Worm (Caenorhabditis elegans) whole organism, L1 larva: ENCODE measurements around the gene mec-4.

Source experiments
- C34B4.2 ChIP-seq: sonication (generic microtip); optimal IDR thresholded peaks from 2 replicates; lab custom pipeline; 2017; ENCODE audit warnings: mild to moderate bottlenecking, missing genetic modification characterization, missing compliant biosample characterization
- F16B12.6 ChIP-seq: fragments of 150-350 bp; optimal IDR thresholded peaks from 2 replicates; lab custom pipeline; 2014; ENCODE audit warnings: missing biosample characterization, missing genetic modification characterization
- aha-1 ChIP-seq: fragments of 150-350 bp; optimal IDR thresholded peaks from 2 replicates; lab custom pipeline; 2014; ENCODE audit warnings: missing biosample characterization, missing genetic modification characterization
- alr-1 ChIP-seq: fragments of 200-800 bp; sonication (Bioruptor generic); optimal IDR thresholded peaks from 2 replicates; lab custom pipeline; 2018; ENCODE audit warnings: borderline replicate concordance, mild to moderate bottlenecking, missing genetic modification characterization, missing compliant biosample characterization
- aly-2 ChIP-seq: fragments of 150-350 bp; optimal IDR thresholded peaks from 2 replicates; lab custom pipeline; 2014; ENCODE audit warnings: missing biosample characterization, missing genetic modification characterization
- ceh-63 ChIP-seq: fragments of 200-800 bp; sonication (Bioruptor generic); optimal IDR thresholded peaks from 2 replicates; lab custom pipeline; 2018; ENCODE audit warnings: mild to moderate bottlenecking, missing genetic modification characterization, missing compliant biosample characterization
- ceh-8 ChIP-seq: fragments of 200-800 bp; sonication (Bioruptor generic); optimal IDR thresholded peaks from 2 replicates; lab custom pipeline; 2018; ENCODE audit warnings: mild to moderate bottlenecking, missing genetic modification characterization, moderate library complexity, missing compliant biosample characterization
- ceh-82 ChIP-seq, 3 experiments: fragments of 150-350 bp in 1 of 3; sonication (generic microtip) in 2 of 3; optimal IDR thresholded peaks; 2 replicates each; lab custom pipeline; 2014 to 2017; ENCODE audit warnings: missing biosample characterization in 3 of 3, missing genetic modification characterization in 3 of 3
- ceh-88 ChIP-seq: fragments of 200-800 bp; sonication (Bioruptor generic); IDR thresholded peaks from 2 replicates; pipeline ENCODE4 v1.3.6; 2022; ENCODE audit warnings: missing genetic modification characterization, missing compliant biosample characterization
- ces-1 ChIP-seq: fragments of 150-350 bp; optimal IDR thresholded peaks from 2 replicates; lab custom pipeline; 2014; ENCODE audit warnings: missing biosample characterization, missing genetic modification reagents, missing genetic modification characterization
- dpl-1 ChIP-seq, 3 experiments: fragments of 150-350 bp in 2 of 3; sonication (generic microtip) in 1 of 3; optimal IDR thresholded peaks; 2 replicates each; lab custom pipeline; 2014 to 2017; ENCODE audit warnings: missing biosample characterization in 3 of 3, missing genetic modification characterization in 3 of 3, missing genetic modification reagents in 3 of 3
- dsc-1 ChIP-seq: sonication (generic microtip); optimal IDR thresholded peaks from 2 replicates; lab custom pipeline; 2016; ENCODE audit warnings: mild to moderate bottlenecking, missing genetic modification characterization, missing compliant biosample characterization
- efl-1 ChIP-seq, 4 experiments: fragments of 150-350 bp; optimal IDR thresholded peaks in 3 of 4; peaks in 1 of 4; 1 replicate in 1 of 4; 2 replicates in 3 of 4; lab custom pipeline; 2014; ENCODE audit warnings: missing biosample characterization in 2 of 4, missing genetic modification characterization in 2 of 4, missing genetic modification reagents in 2 of 4
- egl-13 ChIP-seq: sonication (generic microtip); optimal IDR thresholded peaks from 2 replicates; lab custom pipeline; 2016; ENCODE audit warnings: missing genotype, missing genetic modification reagents, missing genetic modification characterization, missing compliant biosample characterization
- egl-27 ChIP-seq, 2 experiments: fragments of 150-350 bp in 1 of 2; sonication (generic microtip); optimal IDR thresholded peaks; 3 replicates each; lab custom pipeline; 2017 to 2018; ENCODE audit warnings: missing biosample characterization in 2 of 2, missing genetic modification characterization in 2 of 2, missing genetic modification reagents in 2 of 2
- elt-3 ChIP-seq, 6 experiments: fragments of 150-350 bp in 1 of 6; sonication (generic microtip); optimal IDR thresholded peaks; 2 replicates each; lab custom pipeline; 2017 to 2018; ENCODE audit warnings: missing biosample characterization in 6 of 6, missing genetic modification characterization in 6 of 6, inconsistent platforms in 1 of 6
- fkh-10 ChIP-seq: sonication (generic microtip); optimal IDR thresholded peaks from 2 replicates; lab custom pipeline; 2017; ENCODE audit warnings: missing biosample characterization, missing genetic modification reagents, missing genetic modification characterization
- fos-1 ChIP-seq: fragments of 150-350 bp; optimal IDR thresholded peaks from 2 replicates; lab custom pipeline; 2014; ENCODE audit warnings: missing biosample characterization, missing genetic modification characterization
- grh-1 ChIP-seq: fragments of 200-800 bp; sonication (Bioruptor generic); IDR thresholded peaks from 2 replicates; pipeline ENCODE4 v1.3.6; 2022; ENCODE audit warnings: missing genetic modification reagents, missing genetic modification characterization, missing compliant biosample characterization
- hpl-2 ChIP-seq: fragments of 150-350 bp; optimal IDR thresholded peaks from 2 replicates; lab custom pipeline; 2014; ENCODE audit warnings: missing biosample characterization, missing genetic modification reagents, missing genetic modification characterization
- isw-1 ChIP-seq: fragments of 200-800 bp; sonication (Bioruptor generic); IDR thresholded peaks from 2 replicates; pipeline ENCODE4 v1.3.6; 2022; ENCODE audit warnings: missing genetic modification characterization, missing compliant biosample characterization
- lin-13 ChIP-seq: fragments of 150-350 bp; optimal IDR thresholded peaks from 2 replicates; lab custom pipeline; 2014; ENCODE audit warnings: missing biosample characterization, missing genetic modification reagents, missing genetic modification characterization
- lin-14 ChIP-seq: fragments of 200-800 bp; sonication (Bioruptor generic); optimal IDR thresholded peaks from 2 replicates; lab custom pipeline; 2018; ENCODE audit warnings: mild to moderate bottlenecking, missing genetic modification characterization, moderate library complexity, missing compliant biosample characterization
- lin-39 ChIP-seq: fragments of 150-350 bp; optimal IDR thresholded peaks from 2 replicates; lab custom pipeline; 2014; ENCODE audit warnings: missing biosample characterization, missing genetic modification reagents, missing genetic modification characterization
- lir-3 ChIP-seq: sonication (generic microtip); optimal IDR thresholded peaks from 2 replicates; lab custom pipeline; 2016; ENCODE audit warnings: mild to moderate bottlenecking, missing genetic modification characterization, moderate library complexity, missing compliant biosample characterization; ENCODE audit not compliant: poor library complexity
- lsy-2 ChIP-seq, 2 experiments: fragments of 150-350 bp; optimal IDR thresholded peaks; 2 replicates each; lab custom pipeline; 2014; ENCODE audit warnings: missing biosample characterization in 2 of 2, missing genetic modification characterization in 2 of 2
- mab-9 ChIP-seq: fragments of 200-800 bp; sonication (Bioruptor generic); IDR thresholded peaks from 2 replicates; pipeline ENCODE4 v1.3.6; 2022; ENCODE audit warnings: missing genetic modification reagents, missing genetic modification characterization, missing compliant biosample characterization
- mef-2 ChIP-seq: fragments of 150-350 bp; optimal IDR thresholded peaks from 2 replicates; lab custom pipeline; 2014; ENCODE audit warnings: missing biosample characterization, missing genetic modification characterization
- mep-1 ChIP-seq: fragments of 150-350 bp; optimal IDR thresholded peaks from 2 replicates; lab custom pipeline; 2014; ENCODE audit warnings: missing biosample characterization, missing genetic modification characterization
- nhr-11 ChIP-seq: fragments of 150-350 bp; optimal IDR thresholded peaks from 2 replicates; lab custom pipeline; 2014; ENCODE audit warnings: missing biosample characterization, missing genetic modification characterization
- nhr-12 ChIP-seq: sonication (generic microtip); optimal IDR thresholded peaks from 2 replicates; lab custom pipeline; 2017; ENCODE audit warnings: missing biosample characterization, missing genetic modification characterization
- nhr-19 ChIP-seq: fragments of 200-800 bp; sonication (Bioruptor generic); conservative IDR thresholded peaks from 2 replicates; pipeline ENCODE4 v1.3.6; 2022; ENCODE audit warnings: missing genetic modification characterization, missing compliant biosample characterization
- nhr-237 ChIP-seq: fragments of 150-350 bp; optimal IDR thresholded peaks from 2 replicates; lab custom pipeline; 2014; ENCODE audit warnings: missing biosample characterization, missing genetic modification characterization
- nhr-28 ChIP-seq: fragments of 150-350 bp; optimal IDR thresholded peaks from 2 replicates; lab custom pipeline; 2014; ENCODE audit warnings: missing biosample characterization, missing genetic modification characterization
- nhr-76 ChIP-seq: sonication (generic microtip); optimal IDR thresholded peaks from 2 replicates; lab custom pipeline; 2017; ENCODE audit warnings: missing biosample characterization, missing genetic modification characterization
- nhr-77 ChIP-seq: fragments of 150-350 bp; optimal IDR thresholded peaks from 2 replicates; lab custom pipeline; 2014; ENCODE audit warnings: missing biosample characterization, missing genetic modification characterization
- nhr-90 ChIP-seq: sonication (generic microtip); optimal IDR thresholded peaks from 2 replicates; lab custom pipeline; 2016; ENCODE audit warnings: mild to moderate bottlenecking, missing genetic modification characterization, missing compliant biosample characterization; ENCODE audit not compliant: poor library complexity
- pag-3 ChIP-seq: sonication (generic microtip); optimal IDR thresholded peaks from 2 replicates; lab custom pipeline; 2017; ENCODE audit warnings: missing genetic modification characterization, mild to moderate bottlenecking, missing compliant biosample characterization, antibody characterized with exemption, borderline replicate concordance; ENCODE audit not compliant: insufficient read depth
- pax-3 ChIP-seq: fragments of 200-800 bp; sonication (Bioruptor generic); optimal IDR thresholded peaks from 2 replicates; lab custom pipeline; 2018; ENCODE audit warnings: mild to moderate bottlenecking, missing genetic modification characterization, moderate library complexity, missing compliant biosample characterization
- skn-1 ChIP-seq: fragments of 150-350 bp; optimal IDR thresholded peaks from 2 replicates; lab custom pipeline; 2014; ENCODE audit warnings: missing biosample characterization, missing genetic modification characterization
- snu-23 ChIP-seq: sonication (generic microtip); optimal IDR thresholded peaks from 2 replicates; lab custom pipeline; 2016; ENCODE audit warnings: missing genetic modification characterization, missing compliant biosample characterization
- sup-37 ChIP-seq: fragments of 200-800 bp; sonication (Bioruptor generic); optimal IDR thresholded peaks from 2 replicates; lab custom pipeline; 2018; ENCODE audit warnings: mild to moderate bottlenecking, missing genetic modification characterization, missing compliant biosample characterization
- swsn-7 ChIP-seq: sonication (generic microtip); optimal IDR thresholded peaks from 2 replicates; lab custom pipeline; 2016; ENCODE audit warnings: missing genetic modification characterization, missing compliant biosample characterization
- tbx-2 ChIP-seq: sonication (generic microtip); optimal IDR thresholded peaks from 2 replicates; lab custom pipeline; 2016; ENCODE audit warnings: missing genetic modification characterization, missing compliant biosample characterization
- unc-130 ChIP-seq: fragments of 150-350 bp; optimal IDR thresholded peaks from 2 replicates; lab custom pipeline; 2017; ENCODE audit warnings: missing biosample characterization, missing genetic modification characterization, inconsistent platforms
- unc-30 ChIP-seq: sonication (generic microtip); optimal IDR thresholded peaks from 2 replicates; lab custom pipeline; 2017; ENCODE audit warnings: missing biosample characterization, missing genetic modification characterization
- unc-62 ChIP-seq: fragments of 150-350 bp; optimal IDR thresholded peaks from 2 replicates; lab custom pipeline; 2014; ENCODE audit warnings: missing biosample characterization, missing genetic modification reagents, missing genetic modification characterization
- unc-98 ChIP-seq: fragments of 200-800 bp; sonication (Bioruptor generic); IDR thresholded peaks from 2 replicates; pipeline ENCODE4 v1.3.6; 2022; ENCODE audit warnings: missing genetic modification characterization, missing compliant biosample characterization
- xbp-1 ChIP-seq: sonication (generic microtip); optimal IDR thresholded peaks from 2 replicates; lab custom pipeline; 2016; ENCODE audit warnings: missing genetic modification characterization, missing compliant biosample characterization
- zag-1 ChIP-seq: fragments of 150-350 bp; optimal IDR thresholded peaks from 2 replicates; lab custom pipeline; 2014; ENCODE audit warnings: missing biosample characterization, missing genetic modification characterization
- zip-4 ChIP-seq: fragments of 200-800 bp; sonication (Bioruptor generic); optimal IDR thresholded peaks from 2 replicates; lab custom pipeline; 2018; ENCODE audit warnings: mild to moderate bottlenecking, missing genetic modification characterization, moderate library complexity, missing compliant biosample characterization
- ztf-11 ChIP-seq, 2 experiments: sonication (generic microtip); optimal IDR thresholded peaks; 2 replicates each; lab custom pipeline; 2016 to 2017; ENCODE audit warnings: missing genetic modification characterization in 2 of 2, missing biosample characterization in 1 of 2, missing compliant biosample characterization in 1 of 2
- ztf-4 ChIP-seq: fragments of 150-350 bp; optimal IDR thresholded peaks from 2 replicates; lab custom pipeline; 2014; ENCODE audit warnings: missing biosample characterization, missing genetic modification characterization

mec-4 gene

DNA sequence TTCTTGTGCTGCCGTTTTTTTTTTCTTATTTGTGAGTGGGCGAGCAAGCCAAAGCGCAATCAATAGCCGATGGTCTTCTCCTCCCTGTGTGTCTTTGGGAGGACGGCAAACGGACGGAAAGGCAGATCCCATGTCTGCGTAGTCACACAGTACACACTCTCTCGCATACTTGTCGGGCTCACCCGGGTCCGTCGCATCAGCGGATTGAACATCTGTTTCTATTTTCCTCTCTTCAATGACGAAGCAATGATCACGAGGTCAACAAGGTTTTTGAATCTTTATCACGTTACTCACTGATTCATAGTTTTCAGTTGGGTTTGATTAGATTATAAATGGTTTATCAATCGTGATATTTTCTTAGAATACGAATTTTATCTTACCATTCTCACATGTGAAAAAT, 8.6 kb upstream of the mec-4 start (continued):
- TF ChIP-seq egl-13 = no peak
- TF ChIP-seq hpl-2 (GFP tag; lab: Kevin White, UChicago) = no peak
- TF ChIP-seq unc-98 (GFP tag; lab: Robert Waterston, UW) = peak; percentile 45; the same call in 1 of the 2 replicates
- TF ChIP-seq nhr-90 = no peak
- no peak for TF ChIP-seq unc-62 (GFP tag; lab: Kevin White, UChicago)
- no peak for TF ChIP-seq grh-1 (GFP tag; lab: Robert Waterston, UW)
- no peak for TF ChIP-seq isw-1 (GFP tag; lab: Robert Waterston, UW)
- no peak for TF ChIP-seq lin-13 (GFP tag; lab: Kevin White, UChicago)
- TF ChIP-seq ceh-63 = no peak
- no peak for TF ChIP-seq ceh-82 (tag; optimal IDR thresholded peaks at IDR 0.05; lab: Kevin White, UChicago)
- no peak for TF ChIP-seq nhr-77 (tag; lab: Kevin White, UChicago)
- TF ChIP-seq pax-3 (tag; lab: Kevin White, UChicago) = no peak
- peak; percentile 24 for TF ChIP-seq lir-3 (tag; lab: Kevin White, UChicago)
- no peak for TF ChIP-seq egl-27 (tag; optimal IDR thresholded peaks at IDR 0.05; lab: Kevin White, UChicago)
- TF ChIP-seq sup-37 (GFP tag; lab: Kevin White, UChicago) = no peak
- TF ChIP-seq lsy-2 (tag; optimal IDR thresholded peaks at IDR 0.05; lab: Kevin White, UChicago) = peak; percentile 35 to 43
- TF ChIP-seq nhr-11 = no peak
- TF ChIP-seq unc-30 = no peak
- no peak for TF ChIP-seq C34B4.2 (tag; lab: Kevin White, UChicago)
- TF ChIP-seq ces-1 = no peak
- peak; percentile 47 for TF ChIP-seq snu-23 (GFP tag; lab: Kevin White, UChicago)
- TF ChIP-seq dsc-1 (tag; lab: Kevin White, UChicago) = peak; percentile 95
- no peak for TF ChIP-seq dpl-1 (GFP tag; optimal IDR thresholded peaks at IDR 0.05; lab: Kevin White, UChicago)
- TF ChIP-seq alr-1 (tag; lab: Kevin White, UChicago) = no peak
- TF ChIP-seq swsn-7 = peak; percentile 3
- TF ChIP-seq nhr-12 (tag; lab: Kevin White, UChicago) = no peak
- no peak for TF ChIP-seq mab-9 (GFP tag; lab: Robert Waterston, UW)
- TF ChIP-seq nhr-237 = no peak
- TF ChIP-seq fos-1 (tag; lab: Kevin White, UChicago) = no peak
- TF ChIP-seq mep-1 = peak; percentile 42
- no peak for TF ChIP-seq mef-2 (tag; lab: Kevin White, UChicago)
- no peak for TF ChIP-seq F16B12.6 (tag; lab: Kevin White, UChicago)
- TF ChIP-seq efl-1 (optimal IDR thresholded peaks at IDR 0.05; lab: Kevin White, UChicago) = no peak
- no peak for TF ChIP-seq efl-1 (GFP tag; optimal IDR thresholded peaks at IDR 0.05 in 1 of 2; lab: Kevin White, UChicago)
- TF ChIP-seq ceh-8 (GFP tag; lab: Kevin White, UChicago) = no peak
- no peak for TF ChIP-seq nhr-76 (tag; lab: Kevin White, UChicago)
- TF ChIP-seq tbx-2 = peak; percentile 32
- peak; percentile 68 for TF ChIP-seq pag-3 (tag; lab: Kevin White, UChicago)
- peak; percentile 81 for TF ChIP-seq lin-14
- no peak for TF ChIP-seq unc-130
- TF ChIP-seq aha-1 (tag; lab: Kevin White, UChicago) = no peak
- TF ChIP-seq zag-1 (tag; lab: Kevin White, UChicago) = no peak
- TF ChIP-seq xbp-1 = peak; percentile 17
- no peak for TF ChIP-seq ztf-4 (tag; lab: Kevin White, UChicago)
- TF ChIP-seq zip-4 (GFP tag; lab: Kevin White, UChicago) = no peak
- TF ChIP-seq fkh-10 (GFP tag; lab: Kevin White, UChicago) = no peak
- no peak for TF ChIP-seq nhr-28 (tag; lab: Kevin White, UChicago)
- TF ChIP-seq elt-3 (tag; optimal IDR thresholded peaks at IDR 0.05; lab: Kevin White, UChicago) = peak in 1 of 6 experiments; percentile 3
- TF ChIP-seq skn-1 (tag; lab: Kevin White, UChicago) = no peak
- TF ChIP-seq ztf-11 (tag; optimal IDR thresholded peaks at IDR 0.05; lab: Kevin White, UChicago) = no peak
- no peak for TF ChIP-seq ceh-88 (GFP tag; lab: Robert Waterston, UW)
- TF ChIP-seq aly-2 (tag; lab: Kevin White, UChicago) = no peak
- peak; percentile 60 for TF ChIP-seq nhr-19 (GFP tag; lab: Robert Waterston, UW)
- no peak for TF ChIP-seq lin-39
